Fruit fly (Drosophila melanogaster): ENCODE results near the gene PMCA.
A peak's percentile ranks its signal among the peaks of the same experiment; 100 is the strongest.

Gene PMCA

DNA sequence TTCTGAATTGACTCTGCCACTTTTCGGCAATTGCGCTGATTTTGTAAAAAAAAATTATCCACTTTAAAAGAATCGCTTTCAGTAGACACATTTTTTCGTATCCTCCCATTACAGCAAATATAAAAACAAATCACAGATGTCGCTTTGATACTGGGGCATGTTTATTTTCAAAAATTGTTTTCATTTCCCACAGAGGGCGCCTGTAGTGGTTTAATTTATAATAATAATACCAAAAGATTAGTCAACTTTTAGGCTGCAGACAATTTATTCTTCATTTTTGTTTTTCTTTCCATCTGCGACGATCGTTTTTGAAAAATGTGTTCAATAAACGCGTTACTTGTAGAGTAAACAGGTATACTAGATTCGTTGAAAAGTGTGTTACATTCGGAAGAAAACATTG, 48.1 kb upstream of the PMCA start (continued):
- TF ChIP-seq E2f1 (GFP tag; IDR thresholded peaks at IDR 0.05) (no peak), D19A (tag; optimal IDR thresholded peaks at IDR 0.05) (no peak), ab (GFP tag; optimal IDR thresholded peaks at IDR 0.05) (no peak), gcm (GFP tag; optimal IDR thresholded peaks at IDR 0.05) (no peak), tgo (GFP tag; IDR thresholded peaks at IDR 0.05) (no peak), CG14014 (GFP tag; IDR thresholded peaks at IDR 0.05) (peak; percentile 31; the same call in 1 of the 2 replicates), Ptx1 (GFP tag; IDR thresholded peaks at IDR 0.05) (no peak), slbo (GFP tag; IDR thresholded peaks at IDR 0.05) (no peak), CG13123 (GFP tag; optimal IDR thresholded peaks at IDR 0.05) (no peak), cwo (GFP tag; optimal IDR thresholded peaks at IDR 0.05) (no peak), trh (GFP tag; optimal IDR thresholded peaks at IDR 0.05) (peak; percentile 5), eve (GFP tag; optimal IDR thresholded peaks at IDR 0.05) (peak in 1 of 2 experiments; percentile 28), CG9817 (tag; optimal IDR thresholded peaks at IDR 0.05) (no peak), gcm2 (GFP tag; optimal IDR thresholded peaks at IDR 0.05) (no peak), CG1792 (GFP tag; optimal IDR thresholded peaks at IDR 0.05) (no peak), CkIIα-i1 (GFP tag; IDR thresholded peaks at IDR 0.05) (no peak), CG8944 (GFP tag; optimal IDR thresholded peaks at IDR 0.05) (peak; percentile 35), CG17385 (GFP tag; optimal IDR thresholded peaks at IDR 0.05) (peak; percentile 31), MTF-1 (GFP tag; optimal IDR thresholded peaks at IDR 0.05; ENCODE audit: borderline replicate concordance) (peak; percentile 75), CG16813 (GFP tag; IDR thresholded peaks at IDR 0.05; ENCODE audit: partially characterized antibody) (no peak), CG10267 (tag; optimal IDR thresholded peaks at IDR 0.05) (peak; percentile 35), chm (GFP tag; IDR thresholded peaks at IDR 0.05) (no peak), CG10565 (GFP tag; optimal IDR thresholded peaks at IDR 0.05) (no peak), CG34422 (GFP tag; IDR thresholded peaks at IDR 0.05) (no peak), YL-1 (GFP tag; optimal IDR thresholded peaks at IDR 0.05) (no peak), C15 (GFP tag; IDR thresholded peaks at IDR 0.05) (no peak), Tbp (GFP tag; optimal IDR thresholded peaks at IDR 0.05) (no peak), mirr (GFP tag; optimal IDR thresholded peaks at IDR 0.05) (no peak), chif (GFP tag; optimal IDR thresholded peaks at IDR 0.05) (peak in 1 of 2 experiments; percentile 74), Mad (GFP tag; optimal IDR thresholded peaks at IDR 0.05) (no peak), sd (tag; optimal IDR thresholded peaks at IDR 0.05) (no peak), Lhr (GFP tag; optimal IDR thresholded peaks at IDR 0.05) (peak; percentile 56), D (optimal IDR thresholded peaks at IDR 0.05) (no peak), D (GFP tag; optimal IDR thresholded peaks at IDR 0.05) (no peak), psq (GFP tag; optimal IDR thresholded peaks at IDR 0.05) (no peak), sisA (GFP tag; IDR thresholded peaks at IDR 0.05) (no peak), kay (GFP tag; optimal IDR thresholded peaks at IDR 0.05) (no peak), sug (tag; optimal IDR thresholded peaks at IDR 0.05) (peak; percentile 43), lab (GFP tag; optimal IDR thresholded peaks at IDR 0.05) (peak; percentile 2), vnd (GFP tag; IDR thresholded peaks at IDR 0.05; ENCODE audit: partially characterized antibody) (no peak), lbe (GFP tag; optimal IDR thresholded peaks at IDR 0.05) (no peak), sna (GFP tag; IDR thresholded peaks at IDR 0.05; ENCODE audit: partially characterized antibody) (no peak), Ravus (GFP tag; IDR thresholded peaks at IDR 0.05) (no peak), Oaz (GFP tag; IDR thresholded peaks at IDR 0.05) (no peak), CG4730 (GFP tag; IDR thresholded peaks at IDR 0.05) (no peak), CG8089 (GFP tag; optimal IDR thresholded peaks at IDR 0.05) (peak; percentile 36), chn (GFP tag; optimal IDR thresholded peaks at IDR 0.05) (peak; percentile 31), Gsc (GFP tag; IDR thresholded peaks at IDR 0.05) (no peak), jumu (GFP tag; optimal IDR thresholded peaks at IDR 0.05) (no peak), bcd (GFP tag; optimal IDR thresholded peaks at IDR 0.05) (no peak), Ets97D (GFP tag; optimal IDR thresholded peaks at IDR 0.05) (peak; percentile 48), CG31388 (GFP tag; optimal IDR thresholded peaks at IDR 0.05) (no peak), Opbp (GFP tag; IDR thresholded peaks at IDR 0.05; ENCODE audit: partially characterized antibody) (no peak)

All from whole organism, embryonic.